Fruit fly (Drosophila melanogaster): ENCODE measurements around the gene RnpS1.

RnpS1 gene

DNA sequence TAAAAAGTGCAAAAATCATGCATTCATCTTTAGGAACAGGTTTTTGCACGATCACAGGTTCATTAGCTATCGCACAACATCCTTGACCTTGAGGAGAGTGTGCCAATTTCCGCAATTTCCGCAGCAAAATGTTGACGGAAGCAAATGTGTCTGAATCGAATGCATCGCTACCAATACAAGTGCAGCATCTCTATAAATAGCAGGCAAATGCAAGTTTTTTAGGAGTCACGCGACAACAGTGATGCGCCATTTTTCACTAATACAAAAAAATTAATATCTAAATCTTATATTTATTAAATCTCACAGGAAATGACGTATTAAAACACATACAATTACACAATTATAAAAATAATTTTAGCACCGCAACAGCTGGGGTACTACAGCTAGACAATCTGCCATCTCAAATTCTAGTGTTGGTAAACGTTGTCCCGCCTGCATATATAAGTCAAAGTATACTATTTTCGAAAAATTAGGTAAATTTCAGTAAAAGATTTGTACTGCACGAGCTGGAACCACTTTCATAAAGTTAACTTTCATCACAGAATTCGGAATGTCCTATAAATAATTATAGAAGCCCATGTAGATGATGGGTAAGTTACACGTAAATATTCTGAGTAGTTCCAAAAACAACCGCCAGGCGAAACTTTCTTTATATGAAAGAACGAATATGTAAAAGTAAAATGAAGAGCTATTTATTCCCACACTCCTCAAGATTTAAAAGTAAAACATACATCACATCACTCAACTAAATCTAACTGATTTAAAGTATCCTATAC is 22.2 kb downstream of the RnpS1 start, which contains the start of gene CG9399 (continued):
- TF ChIP-seq CG17912 (GFP tag; optimal IDR thresholded peaks at IDR 0.05): peak; percentile 87
- TF ChIP-seq z (GFP tag; IDR thresholded peaks at IDR 0.05): peak; percentile 73
- peak; percentile 41 to 83 for TF ChIP-seq crp (GFP tag; optimal IDR thresholded peaks at IDR 0.05)
- TF ChIP-seq Xrp1 (GFP tag; IDR thresholded peaks at IDR 0.05): peak; percentile 99
- peak; percentile 88 for TF ChIP-seq NC2β (GFP tag; optimal IDR thresholded peaks at IDR 0.05)
- TF ChIP-seq pita (GFP tag; optimal IDR thresholded peaks at IDR 0.05): peak; percentile 55
- peak; percentile 20 to 90 for TF ChIP-seq tll (GFP tag; optimal IDR thresholded peaks at IDR 0.05)
- TF ChIP-seq BEAF-32 (GFP tag; optimal IDR thresholded peaks at IDR 0.05): peak; percentile 73
- peak; percentile 86 for TF ChIP-seq CG4707 (GFP tag; optimal IDR thresholded peaks at IDR 0.05)
- TF ChIP-seq sisA (GFP tag; IDR thresholded peaks at IDR 0.05): peak; percentile 98
- peak; percentile 67 for TF ChIP-seq Myb (GFP tag; optimal IDR thresholded peaks at IDR 0.05)
- peak; percentile 98 for TF ChIP-seq tgo (GFP tag; IDR thresholded peaks at IDR 0.05)
- TF ChIP-seq zfh2 (GFP tag; optimal IDR thresholded peaks at IDR 0.05): peak; percentile 94
- TF ChIP-seq E2f1 (GFP tag; IDR thresholded peaks at IDR 0.05): peak; percentile 97
- peak; percentile 78 for TF ChIP-seq Jarid2 (GFP tag; optimal IDR thresholded peaks at IDR 0.05)
- peak; percentile 98 for TF ChIP-seq row (GFP tag; IDR thresholded peaks at IDR 0.05)
- peak; percentile 92 for TF ChIP-seq Bteb2 (GFP tag; optimal IDR thresholded peaks at IDR 0.05)
- TF ChIP-seq ab (GFP tag; optimal IDR thresholded peaks at IDR 0.05): peak; percentile 92
- peak; percentile 97 for TF ChIP-seq CG14710 (tag; optimal IDR thresholded peaks at IDR 0.05)
- TF ChIP-seq Camta (GFP tag; optimal IDR thresholded peaks at IDR 0.05): peak; percentile 90
- no peak for TF ChIP-seq nerfin-2 (GFP tag; IDR thresholded peaks at IDR 0.05; ENCODE audit: partially characterized antibody)
- peak; percentile 98 for TF ChIP-seq CoRest (tag; optimal IDR thresholded peaks at IDR 0.05)
- peak; percentile 94 for TF ChIP-seq CG9437 (GFP tag; optimal IDR thresholded peaks at IDR 0.05)
- TF ChIP-seq gsb-n (tag; optimal IDR thresholded peaks at IDR 0.05): peak; percentile 98
- TF ChIP-seq ttk (GFP tag; IDR thresholded peaks at IDR 0.05): peak; percentile 98
- TF ChIP-seq CG12769 (tag; optimal IDR thresholded peaks at IDR 0.05): peak; percentile 86
- peak; percentile 95 for TF ChIP-seq sim (GFP tag; IDR thresholded peaks at IDR 0.05)
- peak; percentile 75 for TF ChIP-seq Adf1 (GFP tag; IDR thresholded peaks at IDR 0.05)
- peak; percentile 85 for TF ChIP-seq Fer2 (tag; optimal IDR thresholded peaks at IDR 0.05)
- peak; percentile 96 for TF ChIP-seq CG9727 (GFP tag; optimal IDR thresholded peaks at IDR 0.05)
- no peak for TF ChIP-seq Hr39 (optimal IDR thresholded peaks at IDR 0.05)
- peak; percentile 97 for TF ChIP-seq phol (tag; optimal IDR thresholded peaks at IDR 0.05)
- TF ChIP-seq hb (GFP tag; IDR thresholded peaks at IDR 0.05; ENCODE audit: partially characterized antibody): no peak
- peak; percentile 61 for TF ChIP-seq pb (GFP tag; optimal IDR thresholded peaks at IDR 0.05)
- peak; percentile 87 for TF ChIP-seq CG12071 (GFP tag; optimal IDR thresholded peaks at IDR 0.05)
- TF ChIP-seq al (GFP tag; IDR thresholded peaks at IDR 0.05): peak; percentile 95
- peak; percentile 85 for TF ChIP-seq CG30020 (tag; optimal IDR thresholded peaks at IDR 0.05)
- TF ChIP-seq fd102C (GFP tag; optimal IDR thresholded peaks at IDR 0.05): peak; percentile 91
- peak; percentile 93 for TF ChIP-seq Gsc (GFP tag; IDR thresholded peaks at IDR 0.05)
- TF ChIP-seq CG9932 (GFP tag; IDR thresholded peaks at IDR 0.05): peak; percentile 98
- peak; percentile 93 for TF ChIP-seq CG33557 (GFP tag; optimal IDR thresholded peaks at IDR 0.05)
- peak; percentile 97 for TF ChIP-seq trh (GFP tag; optimal IDR thresholded peaks at IDR 0.05)
- peak; percentile 97 for TF ChIP-seq gce (GFP tag; IDR thresholded peaks at IDR 0.05)
- peak; percentile 97 for TF ChIP-seq CG8388 (GFP tag; optimal IDR thresholded peaks at IDR 0.05)
- TF ChIP-seq Mad (GFP tag; optimal IDR thresholded peaks at IDR 0.05): peak; percentile 98
- peak; percentile 89 for TF ChIP-seq gro (GFP tag; optimal IDR thresholded peaks at IDR 0.05)
- peak; percentile 93 for TF ChIP-seq BtbVII (GFP tag; optimal IDR thresholded peaks at IDR 0.05)
- peak; percentile 97 for TF ChIP-seq lmd (GFP tag; IDR thresholded peaks at IDR 0.05)
- peak; percentile 97 for TF ChIP-seq CG2120 (GFP tag; optimal IDR thresholded peaks at IDR 0.05)
